Fruit fly (Drosophila melanogaster) whole organism, embryonic: ENCODE data around the gene dec.

Experiments
- Adf1 ChIP-seq: fragments of 200-800 bp; sonication (Bioruptor generic); IDR thresholded peaks from 2 replicates; pipeline ENCODE4 v1.3.6; 2022; ENCODE audit warnings: missing biosample characterization, missing genetic modification characterization
- Atf-2 ChIP-seq: fragments of 200-800 bp; sonication (Bioruptor generic); optimal IDR thresholded peaks from 2 replicates; lab custom pipeline; 2016; ENCODE audit warnings: missing biosample characterization, missing genetic modification characterization
- CG12155 ChIP-seq: fragments of 200-800 bp; sonication (Bioruptor generic); optimal IDR thresholded peaks from 3 replicates; lab custom pipeline; 2016; ENCODE audit warnings: missing biosample characterization, missing genetic modification characterization
- CG12942 ChIP-seq: fragments of 200-800 bp; sonication (Bioruptor generic); optimal IDR thresholded peaks from 3 replicates; lab custom pipeline; 2016; ENCODE audit warnings: missing biosample characterization, missing genetic modification characterization
- CG15073 ChIP-seq: fragments of 200-800 bp; sonication (Bioruptor generic); optimal IDR thresholded peaks from 2 replicates; lab custom pipeline; 2016; ENCODE audit warnings: missing biosample characterization, missing genetic modification characterization
- CG1647 ChIP-seq: fragments of 200-800 bp; sonication (Bioruptor generic); optimal IDR thresholded peaks from 3 replicates; lab custom pipeline; 2016; ENCODE audit warnings: missing biosample characterization, missing genetic modification characterization
- CG17568 ChIP-seq: fragments of 200-800 bp; sonication (Bioruptor generic); optimal IDR thresholded peaks from 2 replicates; lab custom pipeline; 2018; ENCODE audit warnings: missing biosample characterization, mild to moderate bottlenecking, missing genetic modification characterization, moderate library complexity
- CG18599 ChIP-seq: fragments of 200-800 bp; sonication (Bioruptor generic); optimal IDR thresholded peaks from 3 replicates; lab custom pipeline; 2017; ENCODE audit warnings: missing biosample characterization, missing genetic modification characterization, mild to moderate bottlenecking, moderate library complexity, missing genetic modification reagents
- CG2889 ChIP-seq: fragments of 200-800 bp; sonication (Bioruptor generic); IDR thresholded peaks from 3 replicates; pipeline ENCODE4 v1.3.6; 2022; ENCODE audit warnings: missing biosample characterization, missing genetic modification characterization
- CG3281 ChIP-seq: fragments of 200-800 bp; sonication (Bioruptor generic); optimal IDR thresholded peaks from 3 replicates; lab custom pipeline; 2017; ENCODE audit warnings: missing biosample characterization, mild to moderate bottlenecking, missing genetic modification characterization
- CG4282 ChIP-seq: fragments of 200-800 bp; sonication (Bioruptor generic); optimal IDR thresholded peaks from 2 replicates; lab custom pipeline; 2016; ENCODE audit warnings: missing biosample characterization, missing genetic modification characterization
- CG6654 ChIP-seq: fragments of 200-800 bp; sonication (Bioruptor generic); optimal IDR thresholded peaks from 2 replicates; lab custom pipeline; 2017; ENCODE audit warnings: missing biosample characterization, mild to moderate bottlenecking, missing genetic modification characterization
- CG6813 ChIP-seq: fragments of 200-800 bp; sonication (Bioruptor generic); optimal IDR thresholded peaks from 2 replicates; lab custom pipeline; 2017; ENCODE audit warnings: missing biosample characterization, missing genetic modification characterization, mild to moderate bottlenecking, moderate library complexity, missing genetic modification reagents
- CG7556 ChIP-seq: fragments of 200-800 bp; sonication (Bioruptor generic); optimal IDR thresholded peaks from 2 replicates; lab custom pipeline; 2017; ENCODE audit warnings: missing biosample characterization, mild to moderate bottlenecking, missing genetic modification characterization
- CG7963 ChIP-seq: fragments of 200-800 bp; sonication (Bioruptor generic); IDR thresholded peaks from 3 replicates; pipeline ENCODE4 v1.3.6; 2022; ENCODE audit warnings: missing biosample characterization, missing genetic modification characterization; ENCODE audit not compliant: partially characterized antibody
- CkIIα-i1 ChIP-seq: fragments of 200-800 bp; sonication (Bioruptor generic); IDR thresholded peaks from 2 replicates; pipeline ENCODE4 v1.3.6; 2022; ENCODE audit warnings: missing biosample characterization, missing genetic modification characterization
- CrebB ChIP-seq: fragments of 200-800 bp; sonication (Bioruptor generic); optimal IDR thresholded peaks from 3 replicates; lab custom pipeline; 2018; ENCODE audit warnings: missing biosample characterization, mild to moderate bottlenecking, missing genetic modification characterization
- Deaf1 ChIP-seq: fragments of 200-800 bp; optimal IDR thresholded peaks from 3 replicates; lab custom pipeline; 2019; ENCODE audit warnings: missing biosample characterization, mild to moderate bottlenecking, missing genetic modification characterization, moderate library complexity
- Dp ChIP-seq: fragments of 200-800 bp; sonication (Bioruptor generic); optimal IDR thresholded peaks from 2 replicates; lab custom pipeline; 2018; ENCODE audit warnings: missing biosample characterization, mild to moderate bottlenecking, missing genetic modification characterization, moderate library complexity
- Hmx ChIP-seq: fragments of 200-800 bp; sonication (Bioruptor generic); optimal IDR thresholded peaks from 2 replicates; lab custom pipeline; 2016; ENCODE audit warnings: missing biosample characterization, missing genetic modification characterization
- Mrtf ChIP-seq: fragments of 200-800 bp; sonication (Bioruptor generic); IDR thresholded peaks from 3 replicates; pipeline ENCODE4 v1.3.6; 2022; ENCODE audit warnings: missing biosample characterization, missing genetic modification characterization
- Myb ChIP-seq: fragments of 200-800 bp; sonication (Bioruptor generic); optimal IDR thresholded peaks from 2 replicates; lab custom pipeline; 2016; ENCODE audit warnings: missing biosample characterization, missing genetic modification characterization
- Neu2 ChIP-seq: fragments of 200-800 bp; sonication (Bioruptor generic); optimal IDR thresholded peaks from 3 replicates; lab custom pipeline; 2016; ENCODE audit warnings: missing biosample characterization, missing genetic modification characterization, borderline replicate concordance
- Nf-YC ChIP-seq: fragments of 200-800 bp; optimal IDR thresholded peaks from 3 replicates; lab custom pipeline; 2019; ENCODE audit warnings: missing biosample characterization, mild to moderate bottlenecking, missing genetic modification characterization, moderate library complexity
- Side ChIP-seq: fragments of 200-800 bp; sonication (Bioruptor generic); optimal IDR thresholded peaks from 2 replicates; lab custom pipeline; 2016; ENCODE audit warnings: missing biosample characterization, missing genetic modification characterization
- Spps ChIP-seq: fragments of 200-800 bp; sonication (Bioruptor generic); optimal IDR thresholded peaks from 2 replicates; lab custom pipeline; 2018; ENCODE audit warnings: missing biosample characterization, mild to moderate bottlenecking, missing genetic modification characterization
- YL-1 ChIP-seq: fragments of 200-800 bp; sonication (Bioruptor generic); optimal IDR thresholded peaks from 3 replicates; lab custom pipeline; 2017; ENCODE audit warnings: missing biosample characterization, mild to moderate bottlenecking, missing genetic modification characterization
- az2 ChIP-seq: fragments of 200-800 bp; sonication (Bioruptor generic); optimal IDR thresholded peaks from 3 replicates; lab custom pipeline; 2016; ENCODE audit warnings: missing biosample characterization, missing genetic modification characterization
- bbx ChIP-seq: fragments of 200-800 bp; sonication (Bioruptor generic); IDR thresholded peaks from 2 replicates; pipeline ENCODE4 v1.3.6; 2022; ENCODE audit warnings: missing biosample characterization, missing genetic modification characterization; ENCODE audit not compliant: partially characterized antibody
- bsh ChIP-seq, 2 experiments: fragments of 200-800 bp; sonication (Bioruptor generic); optimal IDR thresholded peaks; 2 replicates each; lab custom pipeline; 2017 to 2018; ENCODE audit warnings: mild to moderate bottlenecking in 2 of 2, missing biosample characterization in 2 of 2, missing genetic modification characterization in 2 of 2, moderate library complexity in 1 of 2
- chm ChIP-seq: fragments of 200-800 bp; sonication (Bioruptor generic); IDR thresholded peaks from 2 replicates; pipeline ENCODE4 v1.3.6; 2022; ENCODE audit warnings: missing biosample characterization, missing genetic modification characterization
- ci ChIP-seq: fragments of 200-800 bp; sonication (Bioruptor generic); IDR thresholded peaks from 3 replicates; pipeline ENCODE4 v1.3.6; 2022; ENCODE audit warnings: missing biosample characterization, missing genetic modification characterization
- crp ChIP-seq, 2 experiments: fragments of 200-800 bp; sonication (Bioruptor generic); optimal IDR thresholded peaks; 2 replicates in 1 of 2; 3 replicates in 1 of 2; lab custom pipeline; 2017; ENCODE audit warnings: missing biosample characterization in 2 of 2, missing genetic modification characterization in 2 of 2, mild to moderate bottlenecking in 1 of 2, moderate library complexity in 1 of 2
- ems ChIP-seq: fragments of 200-800 bp; sonication (Bioruptor generic); optimal IDR thresholded peaks from 3 replicates; lab custom pipeline; 2016; ENCODE audit warnings: missing biosample characterization, missing genetic modification characterization
- ewg ChIP-seq: fragments of 200-800 bp; sonication (Bioruptor generic); optimal IDR thresholded peaks from 3 replicates; lab custom pipeline; 2017; ENCODE audit warnings: mild to moderate bottlenecking, missing biosample characterization, missing genetic modification reagents, missing genetic modification characterization
- gfzf ChIP-seq: fragments of 200-800 bp; sonication (Bioruptor generic); optimal IDR thresholded peaks from 2 replicates; lab custom pipeline; 2016; ENCODE audit warnings: missing biosample characterization, mild to moderate bottlenecking, missing genetic modification characterization, moderate library complexity
- hb ChIP-seq: fragments of 200-800 bp; sonication (Bioruptor generic); IDR thresholded peaks from 3 replicates; pipeline ENCODE4 v1.3.6; 2022; ENCODE audit warnings: missing biosample characterization, missing genetic modification characterization; ENCODE audit not compliant: partially characterized antibody
- mld ChIP-seq: fragments of 200-800 bp; sonication (Bioruptor generic); IDR thresholded peaks from 3 replicates; pipeline ENCODE4 v1.3.6; 2022; ENCODE audit warnings: missing biosample characterization, missing genetic modification characterization; ENCODE audit not compliant: partially characterized antibody
- nmo ChIP-seq: fragments of 200-800 bp; sonication (Bioruptor generic); optimal IDR thresholded peaks from 2 replicates; lab custom pipeline; 2018; ENCODE audit warnings: missing biosample characterization, mild to moderate bottlenecking, missing genetic modification characterization, moderate library complexity
- nom ChIP-seq: fragments of 200-800 bp; sonication (Bioruptor generic); optimal IDR thresholded peaks from 2 replicates; lab custom pipeline; 2017; ENCODE audit warnings: missing biosample characterization, missing genetic modification characterization, mild to moderate bottlenecking, moderate library complexity, missing genetic modification reagents
- psq ChIP-seq: fragments of 200-800 bp; sonication (Bioruptor generic); optimal IDR thresholded peaks from 2 replicates; lab custom pipeline; 2017; ENCODE audit warnings: missing biosample characterization, missing genetic modification characterization
- shn ChIP-seq: fragments of 200-800 bp; sonication (Bioruptor generic); optimal IDR thresholded peaks from 3 replicates; lab custom pipeline; 2016; ENCODE audit warnings: missing biosample characterization, missing genetic modification characterization
- sisA ChIP-seq: fragments of 200-800 bp; sonication (Bioruptor generic); IDR thresholded peaks from 2 replicates; pipeline ENCODE4 v1.3.6; 2022; ENCODE audit warnings: missing biosample characterization, missing genetic modification characterization
- slbo ChIP-seq: fragments of 200-800 bp; sonication (Bioruptor generic); IDR thresholded peaks from 2 replicates; pipeline ENCODE4 v1.3.6; 2022; ENCODE audit warnings: missing biosample characterization, missing genetic modification characterization
- slou ChIP-seq: fragments of 200-800 bp; sonication (Bioruptor generic); optimal IDR thresholded peaks from 3 replicates; lab custom pipeline; 2016; ENCODE audit warnings: missing biosample characterization, missing genetic modification characterization
- sug ChIP-seq: fragments of 200-800 bp; optimal IDR thresholded peaks from 2 replicates; lab custom pipeline; 2019; ENCODE audit warnings: missing biosample characterization, mild to moderate bottlenecking, missing genetic modification characterization, moderate library complexity
- toy ChIP-seq: fragments of 200-800 bp; sonication (Bioruptor generic); IDR thresholded peaks from 2 replicates; pipeline ENCODE4 v1.3.6; 2022; ENCODE audit warnings: missing biosample characterization, missing genetic modification characterization
- trh ChIP-seq: fragments of 200-800 bp; sonication (Bioruptor generic); optimal IDR thresholded peaks from 2 replicates; lab custom pipeline; 2016; ENCODE audit warnings: missing biosample characterization, missing genetic modification characterization
- twi ChIP-seq: fragments of 200-800 bp; optimal IDR thresholded peaks from 2 replicates; lab custom pipeline; 2019; ENCODE audit warnings: missing biosample characterization, mild to moderate bottlenecking, missing genetic modification characterization, moderate library complexity
- usp ChIP-seq: fragments of >200 bp; optimal IDR thresholded peaks from 2 replicates; lab custom pipeline; 2017; ENCODE audit warnings: missing biosample characterization, missing genetic modification characterization

The dec gene

DNA sequence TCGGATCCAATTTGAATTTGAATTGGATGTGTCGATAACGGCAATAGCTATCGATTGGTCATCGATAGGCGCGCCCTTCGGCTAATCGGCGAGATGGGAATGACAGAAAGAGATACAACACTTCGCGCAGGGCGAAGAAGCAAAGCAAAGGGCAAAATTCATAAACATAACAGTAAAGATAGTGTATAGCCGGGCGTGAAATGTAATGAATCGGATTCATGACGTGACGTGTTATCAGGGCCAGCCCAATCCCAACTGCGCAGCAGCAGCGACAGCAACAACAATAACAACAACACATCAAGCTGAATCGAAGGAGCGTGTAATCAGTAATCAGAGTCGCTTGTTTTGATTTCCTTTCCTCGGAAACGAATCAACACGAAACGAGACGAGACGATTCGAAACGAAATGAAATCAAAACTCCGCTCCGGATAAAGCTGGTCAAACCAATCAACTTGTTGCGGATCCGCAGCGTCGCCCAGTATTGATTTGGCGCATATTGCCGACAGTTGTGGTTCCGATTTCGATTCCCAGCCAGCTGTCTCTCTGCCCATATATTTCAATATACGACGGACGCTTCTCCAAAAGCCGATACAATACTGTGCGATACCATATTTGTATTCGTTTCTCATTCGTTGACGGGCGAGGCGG lies 39.1 kb upstream of the dec start, which contains the start of gene snz (continued):
- TF ChIP-seq bsh (GFP tag; optimal IDR thresholded peaks at IDR 0.05; lab: Kevin White, UChicago) (no peak), Mrtf (GFP tag; lab: Robert Waterston, UW) (no peak), az2 (GFP tag; lab: Kevin White, UChicago) (no peak), CG12155 (GFP tag; lab: Kevin White, UChicago) (peak; percentile 70), CG1647 (GFP tag; lab: Kevin White, UChicago) (no peak), CG6813 (GFP tag; lab: Kevin White, UChicago) (no peak), Deaf1 (peak; percentile 94), Atf-2 (GFP tag; lab: Kevin White, UChicago) (no peak), CG7963 (peak; percentile 58; the same call in 1 of the 3 replicates), slou (GFP tag; lab: Kevin White, UChicago) (no peak), bbx (GFP tag; lab: Robert Waterston, UW) (peak; percentile 86), chm (GFP tag; lab: Robert Waterston, UW) (no peak), ewg (GFP tag; lab: Kevin White, UChicago) (peak; percentile 86), CG6654 (no peak), toy (GFP tag; lab: Robert Waterston, UW) (no peak), CkIIα-i1 (GFP tag; lab: Robert Waterston, UW) (no peak), CG2889 (GFP tag; lab: Robert Waterston, UW) (no peak), nmo (GFP tag; lab: Kevin White, UChicago) (peak; percentile 1), twi (tag; lab: Kevin White, UChicago) (no peak), Myb (peak; percentile 88), gfzf (peak; percentile 2), CG17568 (GFP tag; lab: Kevin White, UChicago) (no peak), usp (GFP tag; lab: Kevin White, UChicago) (no peak), YL-1 (GFP tag; lab: Kevin White, UChicago) (peak; percentile 6), crp (GFP tag; optimal IDR thresholded peaks at IDR 0.05; lab: Kevin White, UChicago) (peak in 1 of 2 experiments; percentile 0), CG4282 (GFP tag; lab: Kevin White, UChicago) (no peak), mld (peak; percentile 75), sug (tag; lab: Kevin White, UChicago) (peak; percentile 77), Hmx (no peak), CrebB (tag; lab: Kevin White, UChicago) (no peak), nom (peak; percentile 11), sisA (GFP tag; lab: Robert Waterston, UW) (no peak), ci (0 out of 3 replicates have a peak, but pooled peaks have one; percentile 26), Side (GFP tag; lab: Kevin White, UChicago) (no peak), CG15073 (GFP tag; lab: Kevin White, UChicago) (no peak), psq (GFP tag; lab: Kevin White, UChicago) (no peak), CG3281 (GFP tag; lab: Kevin White, UChicago) (no peak), trh (no peak), ems (GFP tag; lab: Kevin White, UChicago) (no peak), Adf1 (peak; percentile 89), shn (GFP tag; lab: Kevin White, UChicago) (no peak), Nf-YC (tag; lab: Kevin White, UChicago) (peak; percentile 50), CG12942 (GFP tag; lab: Kevin White, UChicago) (no peak), CG7556 (GFP tag; lab: Kevin White, UChicago) (no peak), Dp (GFP tag; lab: Kevin White, UChicago) (peak; percentile 75), Spps (tag; lab: Kevin White, UChicago) (no peak), CG18599 (no peak), slbo (GFP tag; lab: Robert Waterston, UW) (0 out of 2 replicates have a peak, but pooled peaks have one; percentile 8), Neu2 (GFP tag; lab: Kevin White, UChicago) (no peak), hb (GFP tag; lab: Robert Waterston, UW) (peak; percentile 75)
